Worm (Caenorhabditis elegans): ENCODE results near the gene Y51A2B.9.
"Not testable (repeated sequence)": the region's sequence is repeated elsewhere in the genome, so short reads cannot be mapped to it uniquely, and the experiment has no call there.

Y51A2B.9 gene

DNA sequence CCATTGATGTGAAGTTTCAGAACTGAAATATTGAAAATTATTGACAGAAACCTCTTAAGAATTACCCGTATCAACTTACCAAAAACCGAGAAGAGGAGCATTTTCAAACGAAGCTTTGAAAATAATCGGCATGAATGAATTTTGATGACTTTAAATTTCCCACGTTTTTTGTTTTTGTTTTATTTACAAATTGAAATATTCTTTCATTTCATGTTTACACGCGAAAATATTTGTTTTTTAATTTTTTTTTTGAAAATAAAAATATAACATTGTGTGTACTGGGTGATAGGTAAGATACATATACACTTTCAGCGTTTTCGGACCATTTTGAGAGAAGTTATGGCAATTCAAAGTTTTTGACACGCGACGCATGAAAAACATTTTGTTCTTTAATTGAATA lies at the start of gene Y51A2B.9:
Gene Y51A2B.9 (minus strand): TSS at position 101 of the 400 bp plus-strand sequence.
- TF ChIP-seq hlh-8 (tag; optimal IDR thresholded peaks at IDR 0.05): no peak
- TF ChIP-seq che-1 (tag; optimal IDR thresholded peaks at IDR 0.05): no peak
- TF ChIP-seq ceh-34 (tag; optimal IDR thresholded peaks at IDR 0.05): no peak
- TF ChIP-seq ref-2 (tag; optimal IDR thresholded peaks at IDR 0.05): no peak
- no peak for TF ChIP-seq fkh-6 (tag; optimal IDR thresholded peaks at IDR 0.05)
- no peak for TF ChIP-seq unc-3 (GFP tag; conservative IDR thresholded peaks at IDR 0.05)
- no peak for TF ChIP-seq unc-3 (tag; optimal IDR thresholded peaks at IDR 0.05)
- no peak for TF ChIP-seq ahr-1 (tag; optimal IDR thresholded peaks at IDR 0.05)
- TF ChIP-seq unc-55 (GFP tag; optimal IDR thresholded peaks at IDR 0.05): no peak
- TF ChIP-seq elt-2 (tag; optimal IDR thresholded peaks at IDR 0.05): no peak
- TF ChIP-seq madf-2 (tag; optimal IDR thresholded peaks at IDR 0.05): no peak
- TF ChIP-seq npax-4 (tag; optimal IDR thresholded peaks at IDR 0.05): no peak
- no peak for TF ChIP-seq pat-9 (tag; optimal IDR thresholded peaks at IDR 0.05)
- TF ChIP-seq pag-3 (tag; optimal IDR thresholded peaks at IDR 0.05; ENCODE audit: borderline replicate concordance): no peak
- TF ChIP-seq pha-2 (tag; optimal IDR thresholded peaks at IDR 0.05): no peak
- no peak for TF ChIP-seq C38D4.7 (GFP tag; optimal IDR thresholded peaks at IDR 0.05)

- no peak for TF ChIP-seq tbx-7 (tag; optimal IDR thresholded peaks at IDR 0.05)
- no peak for TF ChIP-seq ceh-14 (tag; optimal IDR thresholded peaks at IDR 0.05)
- TF ChIP-seq sdc-2 (tag; optimal IDR thresholded peaks at IDR 0.05): no peak
- no peak for TF ChIP-seq elt-4 (tag; optimal IDR thresholded peaks at IDR 0.05)
- TF ChIP-seq F13H6.1 (tag; optimal IDR thresholded peaks at IDR 0.05): no peak
- TF ChIP-seq pha-4 (tag; optimal IDR thresholded peaks at IDR 0.05): no peak
- no peak for TF ChIP-seq ets-4 (tag; optimal IDR thresholded peaks at IDR 0.05)
- TF ChIP-seq fax-1 (tag; optimal IDR thresholded peaks at IDR 0.05): no peak
Observed at ce11 chrV:18444118-18444517, 48.6 kb upstream of the Y51A2B.9 start, which contains the start of gene ZK228.1. Gene ZK228.1, plus strand, starts transcription at chrV:18444418.

DNA sequence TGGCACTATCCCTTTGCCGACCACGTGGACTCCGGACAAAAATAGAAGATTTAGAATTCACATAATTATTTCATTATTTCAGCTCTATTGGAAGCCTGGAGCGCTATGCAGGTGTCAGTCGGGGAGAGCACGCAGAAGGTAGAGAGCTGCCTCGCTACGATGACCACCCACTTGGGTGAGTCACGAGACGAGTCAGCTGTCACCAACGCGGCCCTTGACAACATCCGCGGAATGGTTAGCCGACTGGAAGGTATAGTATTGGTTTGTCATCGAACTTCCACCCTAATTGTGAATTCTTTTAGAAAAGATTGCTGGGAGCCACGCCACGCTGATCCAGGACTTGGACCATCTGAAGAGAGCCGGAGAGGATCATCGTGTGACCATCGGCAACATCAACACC lies 43.9 kb upstream of the Y51A2B.9 start, which contains the start of gene ZK262.9:
Gene ZK262.9 (plus strand): TSS at position 301 of the 400 bp plus-strand sequence.
- TF ChIP-seq Y22D7AL.16 (tag; optimal IDR thresholded peaks at IDR 0.05); tbx-7 (tag; optimal IDR thresholded peaks at IDR 0.05); mec-3 (tag; optimal IDR thresholded peaks at IDR 0.05; ENCODE audit: borderline replicate concordance): not testable (repeated sequence)

DNA sequence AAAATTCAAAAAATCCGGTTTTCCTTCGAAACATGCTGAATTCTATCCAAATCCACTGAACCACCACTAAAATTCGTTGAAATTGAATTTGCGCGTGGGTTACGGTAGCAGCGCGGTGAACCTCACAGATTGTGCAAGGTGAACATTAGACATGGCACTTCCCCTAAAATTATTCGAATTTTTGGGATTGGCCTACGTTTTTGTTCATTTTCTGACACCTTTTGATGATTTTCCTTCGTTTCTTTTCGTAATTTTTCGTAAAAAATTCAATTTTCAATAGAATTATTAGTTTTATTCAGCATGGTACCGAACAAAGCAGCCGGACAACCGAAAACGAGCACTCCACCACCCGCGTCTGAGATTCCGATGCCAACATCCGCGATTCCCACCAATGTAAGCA lies 42.5 kb upstream of the Y51A2B.9 start, which contains the start of gene ZK262.8:
Gene ZK262.8 (plus strand): TSS at position 301 of the 400 bp plus-strand sequence.
- no peak for TF ChIP-seq zip-5 (tag; optimal IDR thresholded peaks at IDR 0.05)
- no peak for TF ChIP-seq ama-1 (optimal IDR thresholded peaks at IDR 0.05)
- TF ChIP-seq gmeb-2 (tag; optimal IDR thresholded peaks at IDR 0.05): no peak
- TF ChIP-seq fkh-6 (tag; optimal IDR thresholded peaks at IDR 0.05): no peak
- TF ChIP-seq ceh-2 (tag; optimal IDR thresholded peaks at IDR 0.05): no peak
- TF ChIP-seq nhr-232 (tag; optimal IDR thresholded peaks at IDR 0.05): no peak
- TF ChIP-seq mec-3 (tag; optimal IDR thresholded peaks at IDR 0.05; ENCODE audit: borderline replicate concordance): no peak
- TF ChIP-seq ceh-18 (tag; optimal IDR thresholded peaks at IDR 0.05): no peak
- TF ChIP-seq T23F11.4 (GFP tag; optimal IDR thresholded peaks at IDR 0.05): no peak
- TF ChIP-seq ceh-6 (GFP tag; optimal IDR thresholded peaks at IDR 0.05): no peak
- TF ChIP-seq hlh-6 (tag; optimal IDR thresholded peaks at IDR 0.05): no peak
- no peak for TF ChIP-seq hlh-15 (tag; optimal IDR thresholded peaks at IDR 0.05)
- no peak for TF ChIP-seq ceh-48 (tag; optimal IDR thresholded peaks at IDR 0.05)
- TF ChIP-seq pha-2 (tag; optimal IDR thresholded peaks at IDR 0.05): no peak
- no peak for TF ChIP-seq Y22D7AL.16 (tag; optimal IDR thresholded peaks at IDR 0.05)
- TF ChIP-seq ceh-19 (GFP tag; optimal IDR thresholded peaks at IDR 0.05): no peak
- TF ChIP-seq fax-1 (tag; optimal IDR thresholded peaks at IDR 0.05): no peak

Data from whole organism, late embryonic.